Worm (Caenorhabditis elegans): ENCODE measurements around the gene Y75B12B.1.

DNA sequence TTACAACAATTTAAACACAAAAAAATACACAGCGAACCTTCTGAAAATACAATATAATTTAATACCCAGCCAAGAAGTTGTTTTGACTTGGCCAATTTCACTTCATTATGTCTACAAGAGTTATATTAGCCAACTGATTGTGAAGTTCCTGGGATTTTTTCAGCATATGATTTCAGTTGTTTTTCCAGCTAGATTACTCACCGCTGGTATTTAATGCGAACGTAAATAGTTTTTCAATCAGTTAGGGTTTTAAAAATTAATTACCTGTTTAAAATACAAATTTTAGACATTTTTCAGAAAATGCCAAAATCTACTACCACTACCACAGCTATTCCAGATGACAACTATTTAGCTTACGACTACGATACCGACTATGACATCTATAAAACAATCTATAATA, 41.2 kb downstream of the Y75B12B.1 start, which contains the start of gene srw-14:
- TF ChIP-seq nhr-77 (tag; optimal IDR thresholded peaks at IDR 0.05) (no peak), tbx-2 (tag; optimal IDR thresholded peaks at IDR 0.05) (no peak), nhr-12 (tag; optimal IDR thresholded peaks at IDR 0.05) (no peak), skn-1 (tag; optimal IDR thresholded peaks at IDR 0.05) (no peak)

Data from whole organism, L3 larva.